Worm (Caenorhabditis elegans) whole organism, young adult: Measurements from ENCODE around the gene clp-7.

Experiments
- F57C9.4 ChIP-seq: sonication (generic microtip); optimal IDR thresholded peaks from 2 replicates; lab custom pipeline; 2017; ENCODE audit warnings: mild to moderate bottlenecking, missing genetic modification characterization, missing compliant biosample characterization
- ama-1 ChIP-seq, 3 experiments: fragments of 150-350 bp in 1 of 3; sonication (generic microtip) in 2 of 3; optimal IDR thresholded peaks; 2 replicates each; lab custom pipeline; 2014 to 2018; ENCODE audit warnings: missing biosample characterization in 2 of 3, missing genetic modification characterization in 2 of 3, missing genetic modification reagents in 2 of 3
- aptf-3 ChIP-seq: fragments of 200-800 bp; sonication (Bioruptor generic); IDR thresholded peaks from 2 replicates; pipeline ENCODE4 v1.3.6; 2022; ENCODE audit warnings: missing genetic modification characterization, missing compliant biosample characterization
- attf-6 ChIP-seq: fragments of 200-800 bp; sonication (Bioruptor generic); IDR thresholded peaks from 2 replicates; pipeline ENCODE4 v1.3.6; 2022; ENCODE audit warnings: missing genetic modification reagents, missing genetic modification characterization, missing compliant biosample characterization
- ceh-91 ChIP-seq: fragments of 200-800 bp; sonication (Bioruptor generic); IDR thresholded peaks from 2 replicates; pipeline ENCODE4 v1.3.6; 2022; ENCODE audit warnings: missing genetic modification reagents, missing genetic modification characterization, missing compliant biosample characterization
- dpff-1 ChIP-seq: sonication (generic microtip); optimal IDR thresholded peaks from 2 replicates; lab custom pipeline; 2017; ENCODE audit warnings: mild to moderate bottlenecking, missing genetic modification characterization, missing compliant biosample characterization
- efl-1 ChIP-seq: fragments of 150-350 bp; optimal IDR thresholded peaks from 2 replicates; lab custom pipeline; 2014; ENCODE audit warnings: missing biosample characterization, missing genetic modification reagents, missing genetic modification characterization
- egl-44 ChIP-seq: fragments of 200-800 bp; sonication (Bioruptor generic); IDR thresholded peaks from 2 replicates; pipeline ENCODE4 v1.3.6; 2022; ENCODE audit warnings: missing genetic modification reagents, missing genetic modification characterization, missing compliant biosample characterization
- lin-54 ChIP-seq: fragments of 200-800 bp; sonication (Bioruptor generic); optimal IDR thresholded peaks from 2 replicates; lab custom pipeline; 2018; ENCODE audit warnings: mild to moderate bottlenecking, missing genetic modification characterization, missing compliant biosample characterization
- madf-3 ChIP-seq: fragments of 200-800 bp; sonication (Bioruptor generic); IDR thresholded peaks from 2 replicates; pipeline ENCODE4 v1.3.6; 2022; ENCODE audit warnings: missing genetic modification reagents, missing genetic modification characterization, missing compliant biosample characterization
- pha-4 ChIP-seq: fragments of 150-350 bp; sonication (generic microtip); optimal IDR thresholded peaks from 2 replicates; lab custom pipeline; 2014; ENCODE audit warnings: missing biosample characterization, missing genetic modification reagents, missing genetic modification characterization
- ztf-18 ChIP-seq: sonication (generic microtip); optimal IDR thresholded peaks from 2 replicates; lab custom pipeline; 2016; ENCODE audit warnings: missing genotype, mild to moderate bottlenecking, missing genetic modification characterization, missing compliant biosample characterization

ce11 chrIV:1456775-1457174 is 11.0 kb upstream of the clp-7 start, which contains the start of gene nadk-1:
- TF ChIP-seq dpff-1 (tag; lab: Kevin White, UChicago) = no peak
- no peak for TF ChIP-seq ceh-91 (GFP tag; lab: Robert Waterston, UW)
- TF ChIP-seq F57C9.4 (tag; lab: Kevin White, UChicago) = no peak
- no peak for TF ChIP-seq madf-3 (GFP tag; lab: Robert Waterston, UW)
- no peak for TF ChIP-seq ztf-18 (tag; lab: Kevin White, UChicago)
- no peak for TF ChIP-seq pha-4
- no peak for TF ChIP-seq attf-6
- no peak for TF ChIP-seq egl-44 (GFP tag; lab: Robert Waterston, UW)
- TF ChIP-seq efl-1 = no peak
- TF ChIP-seq ama-1 (optimal IDR thresholded peaks at IDR 0.05; lab: Kevin White, UChicago) = no peak
- TF ChIP-seq ama-1 (GFP tag; optimal IDR thresholded peaks at IDR 0.05; lab: Kevin White, UChicago) = no peak
- TF ChIP-seq lin-54 (GFP tag; lab: Kevin White, UChicago) = no peak
- TF ChIP-seq aptf-3 = no peak
